Worm (Caenorhabditis elegans) whole organism, mixed stage, embryonic: ENCODE data around the gene C45G9.15.

Experiments used
- M03D4.4 ChIP-seq: sonication (generic microtip); optimal IDR thresholded peaks from 2 replicates; lab custom pipeline; 2017; ENCODE audit warnings: mild to moderate bottlenecking, missing genetic modification characterization, missing compliant biosample characterization
- bed-3 ChIP-seq: fragments of 200-800 bp; sonication (Bioruptor generic); optimal IDR thresholded peaks from 3 replicates; lab custom pipeline; 2018; ENCODE audit warnings: mild to moderate bottlenecking, missing genetic modification characterization, moderate library complexity, missing compliant biosample characterization
- blmp-1 ChIP-seq: fragments of 150-350 bp; optimal IDR thresholded peaks from 2 replicates; lab custom pipeline; 2014; ENCODE audit warnings: missing biosample characterization, missing genetic modification characterization
- ceh-39 ChIP-seq: fragments of 150-350 bp; optimal IDR thresholded peaks from 2 replicates; lab custom pipeline; 2014; ENCODE audit warnings: missing biosample characterization, missing genetic modification characterization
- ceh-43 ChIP-seq: fragments of 200-800 bp; sonication (Bioruptor generic); optimal IDR thresholded peaks from 2 replicates; lab custom pipeline; 2018; ENCODE audit warnings: mild to moderate bottlenecking, missing genetic modification characterization, moderate library complexity, missing compliant biosample characterization
- ceh-83 ChIP-seq: fragments of 200-800 bp; sonication (Bioruptor generic); optimal IDR thresholded peaks from 2 replicates; lab custom pipeline; 2018; ENCODE audit warnings: mild to moderate bottlenecking, missing genetic modification characterization, missing compliant biosample characterization
- ces-1 ChIP-seq: fragments of 150-350 bp; optimal IDR thresholded peaks from 2 replicates; lab custom pipeline; 2014; ENCODE audit warnings: missing biosample characterization, missing genetic modification reagents, missing genetic modification characterization
- cnd-1 ChIP-seq: fragments of 200-800 bp; sonication (Bioruptor generic); optimal IDR thresholded peaks from 2 replicates; lab custom pipeline; 2018; ENCODE audit warnings: mild to moderate bottlenecking, missing genetic modification characterization, missing compliant biosample characterization
- drap-1 ChIP-seq: fragments of 200-800 bp; sonication (Bioruptor generic); optimal IDR thresholded peaks from 3 replicates; lab custom pipeline; 2018; ENCODE audit warnings: mild to moderate bottlenecking, missing genetic modification characterization, missing compliant biosample characterization
- elt-1 ChIP-seq: sonication (generic microtip); optimal IDR thresholded peaks from 2 replicates; lab custom pipeline; 2017; ENCODE audit warnings: missing genetic modification characterization, mild to moderate bottlenecking, missing compliant biosample characterization, antibody characterized with exemption, moderate library complexity, borderline replicate concordance; ENCODE audit not compliant: insufficient read depth
- elt-3 ChIP-seq: fragments of 150-350 bp; optimal IDR thresholded peaks from 2 replicates; lab custom pipeline; 2014; ENCODE audit warnings: missing biosample characterization, missing genetic modification characterization
- flh-1 ChIP-seq: fragments of 200-800 bp; sonication (Bioruptor generic); optimal IDR thresholded peaks from 2 replicates; lab custom pipeline; 2018; ENCODE audit warnings: mild to moderate bottlenecking, missing genetic modification characterization, moderate library complexity, missing compliant biosample characterization
- ham-2 ChIP-seq: fragments of 200-800 bp; sonication (Bioruptor generic); optimal IDR thresholded peaks from 2 replicates; lab custom pipeline; 2018; ENCODE audit warnings: mild to moderate bottlenecking, missing genetic modification characterization, missing compliant biosample characterization
- hlh-1 ChIP-seq: fragments of 150-350 bp; optimal IDR thresholded peaks from 2 replicates; lab custom pipeline; 2014; ENCODE audit warnings: missing biosample characterization, missing genetic modification reagents, missing genetic modification characterization
- lin-13 ChIP-seq: fragments of 150-350 bp; optimal IDR thresholded peaks from 2 replicates; lab custom pipeline; 2014; ENCODE audit warnings: missing biosample characterization, missing genetic modification characterization
- lin-32 ChIP-seq: fragments of 200-800 bp; sonication (Bioruptor generic); optimal IDR thresholded peaks from 2 replicates; lab custom pipeline; 2018; ENCODE audit warnings: mild to moderate bottlenecking, missing genetic modification characterization, missing compliant biosample characterization
- lsy-2 ChIP-seq: fragments of 150-350 bp; optimal IDR thresholded peaks from 2 replicates; lab custom pipeline; 2014; ENCODE audit warnings: missing biosample characterization, missing genetic modification characterization
- mab-5 ChIP-seq: fragments of 150-350 bp; optimal IDR thresholded peaks from 2 replicates; lab custom pipeline; 2014; ENCODE audit warnings: missing biosample characterization, missing genetic modification characterization
- mep-1 ChIP-seq: fragments of 150-350 bp; optimal IDR thresholded peaks from 2 replicates; lab custom pipeline; 2017; ENCODE audit warnings: missing biosample characterization, missing genetic modification reagents, missing genetic modification characterization, inconsistent platforms
- mls-2 ChIP-seq: sonication (generic microtip); optimal IDR thresholded peaks from 2 replicates; lab custom pipeline; 2016; ENCODE audit warnings: mild to moderate bottlenecking, missing genetic modification characterization, moderate library complexity, missing compliant biosample characterization
- nhr-12 ChIP-seq: fragments of 150-350 bp; optimal IDR thresholded peaks from 2 replicates; lab custom pipeline; 2014; ENCODE audit warnings: missing biosample characterization, missing genetic modification characterization
- nhr-2 ChIP-seq: fragments of 150-350 bp; optimal IDR thresholded peaks from 2 replicates; lab custom pipeline; 2014; ENCODE audit warnings: missing biosample characterization, missing genetic modification characterization
- nhr-237 ChIP-seq: fragments of 150-350 bp; optimal IDR thresholded peaks from 2 replicates; lab custom pipeline; 2014; ENCODE audit warnings: missing biosample characterization, missing genetic modification characterization
- nhr-28 ChIP-seq: fragments of 150-350 bp; optimal IDR thresholded peaks from 2 replicates; lab custom pipeline; 2014; ENCODE audit warnings: missing biosample characterization, missing genetic modification characterization
- nhr-76 ChIP-seq: sonication (generic microtip); optimal IDR thresholded peaks from 2 replicates; lab custom pipeline; 2017; ENCODE audit warnings: missing biosample characterization, missing genetic modification characterization
- pha-4 ChIP-seq: fragments of 150-350 bp; optimal IDR thresholded peaks from 2 replicates; lab custom pipeline; 2018; ENCODE audit warnings: missing biosample characterization, missing genetic modification reagents, missing genetic modification characterization
- sem-2 ChIP-seq: fragments of 200-800 bp; sonication (Bioruptor generic); optimal IDR thresholded peaks from 2 replicates; lab custom pipeline; 2018; ENCODE audit warnings: mild to moderate bottlenecking, missing genetic modification characterization, missing compliant biosample characterization
- sptf-1 ChIP-seq: sonication (generic microtip); optimal IDR thresholded peaks from 2 replicates; lab custom pipeline; 2017; ENCODE audit warnings: mild to moderate bottlenecking, missing genetic modification characterization, moderate library complexity, missing compliant biosample characterization
- tbx-8 ChIP-seq: fragments of 200-800 bp; sonication (Bioruptor generic); optimal IDR thresholded peaks from 2 replicates; lab custom pipeline; 2018; ENCODE audit warnings: mild to moderate bottlenecking, missing genetic modification characterization, moderate library complexity, missing compliant biosample characterization
- unc-120 ChIP-seq: sonication (generic microtip); optimal IDR thresholded peaks from 2 replicates; lab custom pipeline; 2017; ENCODE audit warnings: missing genetic modification characterization, missing compliant biosample characterization; ENCODE audit not compliant: poor library complexity, severe bottlenecking
- unc-39 ChIP-seq: fragments of 150-350 bp; optimal IDR thresholded peaks from 2 replicates; lab custom pipeline; 2014; ENCODE audit warnings: missing biosample characterization, missing genetic modification characterization
- unc-62 ChIP-seq: fragments of 150-350 bp; optimal IDR thresholded peaks from 2 replicates; lab custom pipeline; 2014; ENCODE audit warnings: missing biosample characterization, missing genetic modification reagents, missing genetic modification characterization
- zip-8 ChIP-seq: fragments of 150-350 bp; optimal IDR thresholded peaks from 2 replicates; lab custom pipeline; 2014; ENCODE audit warnings: missing biosample characterization, missing genetic modification characterization
- ztf-11 ChIP-seq: fragments of 150-350 bp; optimal IDR thresholded peaks from 2 replicates; lab custom pipeline; 2014; ENCODE audit warnings: missing biosample characterization, missing genetic modification characterization

The C45G9.15 gene

DNA sequence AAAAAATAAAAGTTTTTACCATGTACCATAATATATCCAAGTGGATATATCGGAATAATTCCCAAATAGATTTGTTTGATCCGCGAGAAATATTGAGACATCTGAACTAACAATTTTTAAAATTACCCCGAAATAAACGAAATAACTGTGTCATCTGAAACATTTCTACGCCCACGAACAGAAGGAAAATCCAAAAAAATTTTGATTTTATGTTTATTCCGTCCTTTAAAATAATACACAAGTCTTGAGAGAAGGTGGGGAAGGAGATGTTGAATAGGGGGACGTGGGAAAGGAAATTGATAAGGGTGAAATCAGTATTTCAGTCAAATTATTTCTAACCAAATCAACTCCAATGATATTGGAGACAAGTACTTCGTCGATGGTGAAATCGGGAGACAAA lies 43.1 kb downstream of the C45G9.15 start, which contains the start of gene R144.11:
Gene R144.11 (minus strand): TSS at position 101 of the 400 bp plus-strand sequence.
- TF ChIP-seq nhr-28 (tag; lab: Kevin White, UChicago) (no peak), drap-1 (no peak), unc-39 (tag; lab: Kevin White, UChicago) (no peak), cnd-1 (no peak), lin-32 (GFP tag; lab: Kevin White, UChicago) (no peak), bed-3 (GFP tag; lab: Kevin White, UChicago) (no peak), M03D4.4 (tag; lab: Kevin White, UChicago) (no peak), nhr-12 (no peak), elt-1 (tag; lab: Kevin White, UChicago) (no peak), flh-1 (GFP tag; lab: Kevin White, UChicago) (no peak), mab-5 (tag; lab: Kevin White, UChicago) (no peak), ceh-39 (tag; lab: Kevin White, UChicago) (no peak), mep-1 (tag; lab: Kevin White, UChicago) (no peak), sem-2 (GFP tag; lab: Kevin White, UChicago) (no peak), unc-62 (GFP tag; lab: Kevin White, UChicago) (no peak), unc-120 (tag; lab: Kevin White, UChicago) (no peak), hlh-1 (tag; lab: Kevin White, UChicago) (no peak), nhr-237 (no peak)

DNA sequence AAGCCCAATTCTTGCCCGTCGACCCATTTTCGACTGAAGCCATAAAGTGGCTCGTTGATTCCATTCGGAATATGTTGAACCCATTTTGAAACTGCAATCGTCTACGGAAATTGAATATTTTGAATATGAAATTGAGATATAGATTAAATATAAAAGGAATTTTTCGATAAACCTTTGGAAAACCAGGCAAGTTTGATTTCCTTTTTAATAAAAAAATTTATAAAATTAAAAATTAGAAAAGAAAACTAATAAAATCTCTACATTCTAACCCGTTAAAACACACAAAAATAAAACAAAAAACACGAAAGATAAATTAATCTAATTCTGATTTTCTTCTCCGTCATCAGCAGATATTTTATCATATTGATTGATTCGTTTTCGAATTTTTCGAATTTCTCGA lies 45.0 kb downstream of the C45G9.15 start, which contains the start of gene R144.12:
Gene R144.12 (minus strand): TSS at position 101 of the 400 bp plus-strand sequence.
- no peak for TF ChIP-seq zip-8 (tag; lab: Kevin White, UChicago)
- TF ChIP-seq lsy-2 (tag; lab: Kevin White, UChicago) = no peak
- no peak for TF ChIP-seq ztf-11 (tag; lab: Kevin White, UChicago)
- no peak for TF ChIP-seq elt-1 (tag; lab: Kevin White, UChicago)
- TF ChIP-seq blmp-1 (tag; lab: Kevin White, UChicago) = no peak
- TF ChIP-seq tbx-8 = no peak
- no peak for TF ChIP-seq mls-2 (tag; lab: Kevin White, UChicago)
- TF ChIP-seq elt-3 = no peak
- no peak for TF ChIP-seq unc-120 (tag; lab: Kevin White, UChicago)
- TF ChIP-seq ceh-83 (GFP tag; lab: Kevin White, UChicago) = no peak

DNA sequence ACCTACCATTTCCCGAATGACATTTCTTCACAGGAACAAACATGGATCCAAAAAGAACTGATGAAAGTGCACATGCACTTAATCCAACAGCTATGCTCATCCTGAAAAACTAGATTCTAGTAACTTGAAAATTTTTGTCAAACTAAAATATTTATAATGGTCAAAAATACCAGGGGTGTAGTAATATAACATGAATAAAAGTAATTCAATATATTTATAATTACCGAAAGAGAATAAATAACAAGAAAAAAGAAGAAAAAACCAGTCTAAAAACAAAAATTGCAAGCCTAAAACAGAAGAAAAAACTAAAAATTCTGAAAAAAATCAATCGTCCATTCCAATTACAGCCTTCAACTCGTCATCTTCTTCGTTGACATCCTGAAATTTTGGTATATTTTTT lies 47.2 kb downstream of the C45G9.15 start, which contains the start of gene R144.6:
Gene R144.6 (minus strand): TSS at position 101 of the 400 bp plus-strand sequence.
- TF ChIP-seq ztf-11 (tag; lab: Kevin White, UChicago) (no peak), nhr-76 (tag; lab: Kevin White, UChicago) (no peak), ceh-43 (no peak), unc-39 (tag; lab: Kevin White, UChicago) (no peak), elt-1 (tag; lab: Kevin White, UChicago) (no peak), ceh-83 (GFP tag; lab: Kevin White, UChicago) (no peak), sem-2 (GFP tag; lab: Kevin White, UChicago) (no peak), blmp-1 (tag; lab: Kevin White, UChicago) (no peak), nhr-237 (no peak), lsy-2 (tag; lab: Kevin White, UChicago) (no peak), mep-1 (tag; lab: Kevin White, UChicago) (no peak), lin-13 (tag; lab: Kevin White, UChicago) (no peak), tbx-8 (no peak), flh-1 (GFP tag; lab: Kevin White, UChicago) (no peak), elt-3 (no peak), sptf-1 (no peak), ham-2 (GFP tag; lab: Kevin White, UChicago) (no peak), ces-1 (GFP tag; lab: Kevin White, UChicago) (no peak), unc-62 (GFP tag; lab: Kevin White, UChicago) (no peak)

DNA sequence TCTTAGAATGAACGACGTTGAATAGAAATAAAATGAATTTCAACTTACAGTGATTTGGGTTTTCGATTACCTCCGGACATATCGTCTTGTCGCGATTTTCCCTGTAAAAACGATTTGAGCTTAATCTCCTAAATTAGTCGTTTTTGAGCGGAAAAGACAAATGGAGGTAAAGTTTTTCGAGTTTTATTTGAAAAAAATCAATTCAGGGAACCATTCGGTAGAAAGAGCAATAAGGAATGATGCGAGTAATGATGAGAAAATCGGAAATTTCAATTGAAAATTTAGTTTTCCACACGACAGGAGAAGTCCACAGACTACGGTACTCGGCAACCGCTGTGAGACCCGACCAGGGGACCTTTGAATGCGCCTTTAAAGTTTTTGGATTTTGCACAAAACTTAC lies 49.6 kb downstream of the C45G9.15 start, which contains the start of gene R144.10:
Gene R144.10 (minus strand): TSS at position 101 of the 400 bp plus-strand sequence.
- no peak for TF ChIP-seq ceh-83 (GFP tag; lab: Kevin White, UChicago)
- TF ChIP-seq unc-62 (GFP tag; lab: Kevin White, UChicago) = no peak
- TF ChIP-seq lin-32 (GFP tag; lab: Kevin White, UChicago) = no peak
- no peak for TF ChIP-seq nhr-28 (tag; lab: Kevin White, UChicago)
- no peak for TF ChIP-seq drap-1
- TF ChIP-seq lin-13 (tag; lab: Kevin White, UChicago) = no peak
- TF ChIP-seq pha-4 (tag; lab: Kevin White, UChicago) = no peak
- no peak for TF ChIP-seq unc-120 (tag; lab: Kevin White, UChicago)
- no peak for TF ChIP-seq ceh-39 (tag; lab: Kevin White, UChicago)
- no peak for TF ChIP-seq nhr-2 (tag; lab: Kevin White, UChicago)
- no peak for TF ChIP-seq mab-5 (tag; lab: Kevin White, UChicago)
- no peak for TF ChIP-seq ham-2 (GFP tag; lab: Kevin White, UChicago)
- TF ChIP-seq sem-2 (GFP tag; lab: Kevin White, UChicago) = no peak
- no peak for TF ChIP-seq tbx-8
- no peak for TF ChIP-seq lsy-2 (tag; lab: Kevin White, UChicago)
- TF ChIP-seq nhr-237 = no peak
- no peak for TF ChIP-seq cnd-1
